Fruit fly (Drosophila melanogaster) whole organism, adult: ENCODE data around the gene CG33169.

Experiments used
- CG11617 ChIP-seq: fragments of 200-800 bp; sonication (Bioruptor generic); optimal IDR thresholded peaks from 2 replicates; lab custom pipeline; 2017; ENCODE audit warnings: mild to moderate bottlenecking, missing biosample characterization, missing genetic modification reagents, missing genetic modification characterization
- CG14711 ChIP-seq: fragments of 200-800 bp; sonication (Bioruptor generic); optimal IDR thresholded peaks from 2 replicates; lab custom pipeline; 2018; ENCODE audit warnings: missing biosample characterization, mild to moderate bottlenecking, missing genetic modification characterization, moderate library complexity
- CG33017 ChIP-seq: fragments of 200-800 bp; sonication (Bioruptor generic); optimal IDR thresholded peaks from 2 replicates; lab custom pipeline; 2018; ENCODE audit warnings: missing biosample characterization, mild to moderate bottlenecking, missing genetic modification characterization, moderate library complexity
- CG7101 ChIP-seq: fragments of 200-800 bp; sonication (Bioruptor generic); optimal IDR thresholded peaks from 2 replicates; lab custom pipeline; 2018; ENCODE audit warnings: missing biosample characterization, mild to moderate bottlenecking, missing genetic modification characterization, moderate library complexity
- Clk ChIP-seq: fragments of 200-800 bp; sonication (Bioruptor generic); optimal IDR thresholded peaks from 2 replicates; lab custom pipeline; 2017; ENCODE audit warnings: missing biosample characterization, missing genetic modification characterization
- Crg-1 ChIP-seq: fragments of 200-800 bp; sonication (Bioruptor generic); optimal IDR thresholded peaks from 2 replicates; lab custom pipeline; 2016; ENCODE audit warnings: missing biosample characterization, missing genetic modification characterization
- Hr96 ChIP-seq: fragments of 200-800 bp; sonication (Bioruptor generic); optimal IDR thresholded peaks from 2 replicates; lab custom pipeline; 2016; ENCODE audit warnings: missing biosample characterization, missing genetic modification characterization
- Mnt ChIP-seq: fragments of 200-800 bp; sonication (Bioruptor generic); optimal IDR thresholded peaks from 2 replicates; lab custom pipeline; 2016; ENCODE audit warnings: missing biosample characterization, mild to moderate bottlenecking, missing genetic modification characterization
- cic ChIP-seq: fragments of 200-800 bp; sonication (Bioruptor generic); optimal IDR thresholded peaks from 2 replicates; lab custom pipeline; 2017; ENCODE audit warnings: missing biosample characterization, mild to moderate bottlenecking, missing genetic modification characterization, moderate library complexity
- kay ChIP-seq: fragments of 200-800 bp; sonication (Bioruptor generic); peaks from one replicate; lab custom pipeline; 2016; ENCODE audit warnings: missing biosample characterization, missing genetic modification characterization, borderline replicate concordance
- ovo ChIP-seq: fragments of 200-800 bp; sonication (Bioruptor generic); optimal IDR thresholded peaks from 2 replicates; lab custom pipeline; 2016; ENCODE audit warnings: missing biosample characterization, missing genetic modification characterization
- tj ChIP-seq: fragments of 200-800 bp; sonication (Bioruptor generic); optimal IDR thresholded peaks from 3 replicates; lab custom pipeline; 2017; ENCODE audit warnings: missing biosample characterization, mild to moderate bottlenecking, missing genetic modification characterization, moderate library complexity
- toe ChIP-seq: fragments of 200-800 bp; sonication (Bioruptor generic); optimal IDR thresholded peaks from 2 replicates; lab custom pipeline; 2016; ENCODE audit warnings: missing biosample characterization, missing genetic modification characterization

DNA sequence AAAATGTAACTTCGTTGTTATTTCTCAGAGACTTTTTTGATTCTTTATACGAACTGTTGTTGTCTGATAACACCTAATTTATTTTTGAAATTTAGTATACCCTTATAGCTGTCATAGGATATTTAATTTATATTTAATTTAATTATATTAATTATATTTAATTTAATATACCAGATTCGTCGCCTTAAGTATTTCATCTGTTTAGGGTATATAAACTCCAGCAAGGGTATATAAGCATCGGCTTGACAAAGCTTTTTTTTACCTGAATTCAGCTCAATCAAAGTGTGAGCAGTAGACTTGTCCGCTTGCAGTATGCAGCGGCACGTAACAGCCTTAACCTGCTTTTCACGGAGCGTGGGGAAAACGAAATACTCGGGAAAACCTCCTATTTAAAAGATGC lies 20.0 kb downstream of the CG33169 start:
- no peak for TF ChIP-seq Hr96 (GFP tag; lab: Kevin White, UChicago)
- TF ChIP-seq Crg-1 (GFP tag; lab: Kevin White, UChicago): no peak
- TF ChIP-seq Mnt (GFP tag; lab: Kevin White, UChicago): no peak
- TF ChIP-seq tj: no peak
- no peak for TF ChIP-seq Clk (GFP tag; lab: Kevin White, UChicago)
- TF ChIP-seq kay (GFP tag; lab: Kevin White, UChicago): no peak
- TF ChIP-seq CG11617 (GFP tag; lab: Kevin White, UChicago): no peak
- TF ChIP-seq CG14711: no peak
- no peak for TF ChIP-seq CG7101
- TF ChIP-seq CG33017 (tag; lab: Kevin White, UChicago): no peak
- no peak for TF ChIP-seq toe
- TF ChIP-seq cic: no peak
- TF ChIP-seq ovo (GFP tag; lab: Kevin White, UChicago): no peak
